1 fruit fly cellular context compared by ENCODE assay signal in the genomic region with DNA sequence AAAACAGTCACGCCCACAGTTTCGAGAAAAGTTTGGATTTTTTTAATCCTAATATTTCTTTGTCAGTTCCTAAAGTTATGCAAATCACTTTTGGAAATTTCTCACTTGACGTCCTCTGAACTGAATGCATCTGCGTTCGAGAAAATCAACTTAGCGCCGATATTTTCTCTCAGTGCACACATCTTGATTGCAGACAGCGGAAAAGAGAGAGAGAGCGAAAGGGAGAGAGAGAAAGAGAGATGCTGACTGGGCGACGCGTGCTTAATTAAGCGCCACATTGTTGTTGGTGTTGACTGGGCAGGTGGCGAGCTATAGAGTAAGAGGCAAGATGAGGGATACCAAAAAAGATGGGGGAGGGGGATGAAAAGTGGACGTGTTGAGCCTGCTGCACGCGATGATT.
TF ChIP-seq lines count a peak whose summit lies in the region.

No protein-coding gene starts in this region.

TF ChIP-seq in whole organism, embryonic, 481 proteins besides CTCF, POLR2A, EP300 and RAD21 (continued from another document):
- peak; percentile 24 for TF ChIP-seq Six4 (GFP tag; optimal IDR thresholded peaks at IDR 0.05; lab: Kevin White, UChicago)
- TF ChIP-seq abd-A (tag; optimal IDR thresholded peaks at IDR 0.05; lab: Kevin White, UChicago): no peak
- TF ChIP-seq CG10147 (GFP tag; optimal IDR thresholded peaks at IDR 0.05; lab: Kevin White, UChicago): no peak
- peak; percentile 18 to 56 for TF ChIP-seq Trl (optimal IDR thresholded peaks at IDR 0.05; lab: Kevin White, UChicago)
- peak; percentile 52 for TF ChIP-seq Trl (GFP tag; optimal IDR thresholded peaks at IDR 0.05; lab: Kevin White, UChicago)
- peak; percentile 41 for TF ChIP-seq CG8924 (tag; optimal IDR thresholded peaks at IDR 0.05; lab: Kevin White, UChicago)
- TF ChIP-seq pan (optimal IDR thresholded peaks at IDR 0.05; lab: Kevin White, UChicago): no peak
- peak in 1 of 2 experiments; percentile 66 for TF ChIP-seq pan (GFP tag; optimal IDR thresholded peaks at IDR 0.05 in 1 of 2, IDR thresholded peaks at IDR 0.05 in 1 of 2)
- TF ChIP-seq prd (optimal IDR thresholded peaks at IDR 0.05; lab: Kevin White, UChicago): no peak
- TF ChIP-seq prd (GFP tag; IDR thresholded peaks at IDR 0.05; lab: Robert Waterston, UW): peak; percentile 22; the same call in 1 of the 3 replicates
- TF ChIP-seq Dll (GFP tag; IDR thresholded peaks at IDR 0.05; lab: Robert Waterston, UW; ENCODE audit: partially characterized antibody): 0 out of 4 replicates have a peak, but pooled peaks have one; percentile 28
- TF ChIP-seq CG32772 (GFP tag; IDR thresholded peaks at IDR 0.05; lab: Robert Waterston, UW): 0 out of 2 replicates have a peak, but pooled peaks have one; percentile 46
- TF ChIP-seq CG1832 (GFP tag; optimal IDR thresholded peaks at IDR 0.05; lab: Kevin White, UChicago): peak; percentile 62
- TF ChIP-seq crol (GFP tag; IDR thresholded peaks at IDR 0.05; lab: Robert Waterston, UW): peak; percentile 31; the same call in 1 of the 2 replicates
- 0 out of 2 replicates have a peak, but pooled peaks have one; percentile 18 for TF ChIP-seq CG5953 (GFP tag; IDR thresholded peaks at IDR 0.05; lab: Robert Waterston, UW)
- TF ChIP-seq zfh1 (GFP tag; IDR thresholded peaks at IDR 0.05; lab: Robert Waterston, UW): peak; percentile 72
